Worm (Caenorhabditis elegans): ENCODE data around the gene ZK546.19.
A peak's percentile ranks its signal among the peaks of the same experiment; 100 is the strongest.
"Not testable (repeated sequence)": the region's sequence is repeated elsewhere in the genome, so short reads cannot be mapped to it uniquely, and the experiment has no call there.

The ZK546.19 gene

ce11 chrII:4941541-4942206, at the start of gene ZK546.19:
TSS of gene ZK546.19 (plus strand) at chrII:4941726.
- TF ChIP-seq mab-9 (GFP tag; IDR thresholded peaks at IDR 0.05): no peak
- TF ChIP-seq nhr-19 (GFP tag; conservative IDR thresholded peaks at IDR 0.05): no peak
- TF ChIP-seq egl-13 (tag; optimal IDR thresholded peaks at IDR 0.05): no peak
- no peak for TF ChIP-seq fkh-10 (GFP tag; optimal IDR thresholded peaks at IDR 0.05)
- no peak for TF ChIP-seq mef-2 (tag; optimal IDR thresholded peaks at IDR 0.05)
- no peak for TF ChIP-seq dsc-1 (tag; optimal IDR thresholded peaks at IDR 0.05)
- TF ChIP-seq lin-14 (GFP tag; optimal IDR thresholded peaks at IDR 0.05): peak; percentile 69
- no peak for TF ChIP-seq alr-1 (tag; optimal IDR thresholded peaks at IDR 0.05; ENCODE audit: borderline replicate concordance)
- TF ChIP-seq elt-2 (tag; optimal IDR thresholded peaks at IDR 0.05): peak; percentile 39
- TF ChIP-seq pax-3 (tag; optimal IDR thresholded peaks at IDR 0.05): no peak
- TF ChIP-seq nhr-71 (tag; optimal IDR thresholded peaks at IDR 0.05): peak; percentile 39
- no peak for TF ChIP-seq nhr-11 (tag; optimal IDR thresholded peaks at IDR 0.05)
- TF ChIP-seq C16A3.4 (tag; optimal IDR thresholded peaks at IDR 0.05): peak; percentile 31
- TF ChIP-seq nhr-85 (tag): peak; percentile 60
- peak; percentile 49 for TF ChIP-seq blmp-1 (tag; optimal IDR thresholded peaks at IDR 0.05)
- peak in 1 of 2 experiments; percentile 15 for TF ChIP-seq lsy-2 (tag; optimal IDR thresholded peaks at IDR 0.05)

DNA sequence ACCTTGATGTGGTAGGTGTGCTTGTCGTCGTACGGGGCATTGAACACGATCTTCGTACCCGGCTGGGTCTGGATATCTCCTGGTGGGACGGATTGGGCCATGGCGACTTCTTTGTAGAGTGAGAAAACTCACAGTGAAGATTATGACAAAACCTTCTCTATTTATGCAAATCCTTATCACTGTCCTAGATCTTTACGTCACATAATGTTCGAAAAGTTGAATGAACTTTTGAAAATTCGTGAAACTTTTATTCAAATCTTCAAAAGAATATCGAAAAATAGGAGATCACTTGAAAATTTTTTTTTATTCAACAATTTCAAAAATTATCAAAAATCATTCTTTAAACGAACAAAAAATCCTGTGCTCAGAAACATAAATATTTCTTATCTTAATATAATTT, 48.9 kb upstream of the ZK546.19 start, which contains the start of gene msp-33:
Gene msp-33 (minus strand): TSS at position 101 of the 400 bp plus-strand sequence.
- TF ChIP-seq sptf-1 (tag; optimal IDR thresholded peaks at IDR 0.05) (no peak), mef-2 (tag; optimal IDR thresholded peaks at IDR 0.05) (no peak), nhr-84 (tag; optimal IDR thresholded peaks at IDR 0.05) (no peak), mdl-1 (tag; optimal IDR thresholded peaks at IDR 0.05) (no peak), fkh-8 (tag; optimal IDR thresholded peaks at IDR 0.05) (no peak), swsn-7 (tag; optimal IDR thresholded peaks at IDR 0.05) (no peak), nhr-76 (tag; optimal IDR thresholded peaks at IDR 0.05) (no peak), pag-3 (tag; optimal IDR thresholded peaks at IDR 0.05; ENCODE audit: borderline replicate concordance, insufficient read depth) (no peak), nhr-19 (GFP tag; conservative IDR thresholded peaks at IDR 0.05) (no peak), tbx-2 (tag; optimal IDR thresholded peaks at IDR 0.05) (no peak), fos-1 (tag; optimal IDR thresholded peaks at IDR 0.05) (no peak), ceh-88 (GFP tag; IDR thresholded peaks at IDR 0.05) (no peak), hlh-17 (GFP tag; optimal IDR thresholded peaks at IDR 0.05; ENCODE audit: borderline replicate concordance) (no peak)

DNA sequence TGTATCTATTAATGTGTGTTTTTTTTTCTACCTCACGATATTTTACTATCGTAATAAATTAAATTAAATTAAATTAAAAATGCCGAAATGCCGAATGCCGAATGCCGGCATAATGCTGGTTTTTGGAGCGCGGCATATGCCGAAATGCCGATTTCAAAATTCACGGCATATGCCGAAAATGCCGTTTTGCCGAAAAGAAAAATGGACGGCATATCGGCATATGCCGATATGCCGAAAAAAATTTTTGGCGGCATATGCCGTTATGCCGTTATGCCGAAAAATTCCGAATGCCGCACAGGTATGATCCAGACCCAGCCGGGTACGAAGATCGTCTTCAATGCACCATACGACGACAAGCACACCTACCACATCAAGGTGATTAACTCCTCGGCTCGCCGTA, 43.0 kb upstream of the ZK546.19 start, which contains the start of gene msp-32:
Gene msp-32 (plus strand): TSS at position 301 of the 400 bp plus-strand sequence.
- not testable (repeated sequence) for TF ChIP-seq C34B4.2 (tag; optimal IDR thresholded peaks at IDR 0.05); nhr-19 (GFP tag; conservative IDR thresholded peaks at IDR 0.05); F16B12.6 (tag; optimal IDR thresholded peaks at IDR 0.05)

DNA sequence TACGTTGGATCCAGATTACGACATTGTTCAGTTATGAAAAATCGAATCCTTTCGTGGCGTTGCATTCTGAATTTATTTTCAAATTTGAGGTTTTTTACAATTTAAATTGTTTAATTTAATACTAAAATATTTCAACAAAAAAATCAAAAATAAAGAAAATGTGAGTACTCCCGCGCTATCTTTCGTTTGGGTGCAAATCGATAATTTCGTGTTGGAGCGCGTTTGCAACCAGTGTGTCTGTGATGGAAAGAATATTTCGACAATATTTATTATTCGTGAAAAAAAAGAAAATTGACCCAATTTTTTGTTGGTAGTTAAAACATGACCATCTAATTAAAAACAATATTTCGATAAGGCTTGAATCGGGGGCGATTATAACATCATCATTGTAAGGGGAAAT, 39.5 kb upstream of the ZK546.19 start, which contains the start of gene R05F9.9:
Gene R05F9.9 (minus strand): TSS at position 66 of the 400 bp plus-strand sequence.
- peak; percentile 37 for TF ChIP-seq blmp-1 (tag; optimal IDR thresholded peaks at IDR 0.05)
- TF ChIP-seq egl-27 (tag; optimal IDR thresholded peaks at IDR 0.05): no peak
- TF ChIP-seq elt-2 (tag; optimal IDR thresholded peaks at IDR 0.05): peak; percentile 71
- peak; percentile 62 for TF ChIP-seq mep-1 (tag; optimal IDR thresholded peaks at IDR 0.05)
- TF ChIP-seq nhr-28 (tag; optimal IDR thresholded peaks at IDR 0.05): no peak
- no peak for TF ChIP-seq aha-1 (tag; optimal IDR thresholded peaks at IDR 0.05)
- no peak for TF ChIP-seq pqm-1 (tag; optimal IDR thresholded peaks at IDR 0.05)
- TF ChIP-seq nhr-20 (tag; optimal IDR thresholded peaks at IDR 0.05): peak; percentile 1
- peak; percentile 39 to 49 for TF ChIP-seq efl-1 (optimal IDR thresholded peaks at IDR 0.05)
- TF ChIP-seq efl-1 (GFP tag; optimal IDR thresholded peaks at IDR 0.05 in 1 of 2): peak; percentile 66 to 93
- no peak for TF ChIP-seq hpl-2 (GFP tag; optimal IDR thresholded peaks at IDR 0.05)
- peak; percentile 63 for TF ChIP-seq nhr-85 (tag)
- TF ChIP-seq tbx-2 (tag; optimal IDR thresholded peaks at IDR 0.05): peak; percentile 3
- peak; percentile 52 for TF ChIP-seq nhr-71 (tag; optimal IDR thresholded peaks at IDR 0.05)
- TF ChIP-seq C16A3.4 (tag; optimal IDR thresholded peaks at IDR 0.05): no peak
- TF ChIP-seq nhr-84 (tag; optimal IDR thresholded peaks at IDR 0.05): no peak
- no peak for TF ChIP-seq lin-13 (GFP tag; optimal IDR thresholded peaks at IDR 0.05)
- TF ChIP-seq aly-2 (tag; optimal IDR thresholded peaks at IDR 0.05): peak; percentile 24
- TF ChIP-seq fkh-4 (tag; optimal IDR thresholded peaks at IDR 0.05; ENCODE audit: borderline replicate concordance): no peak
- peak; percentile 4 for TF ChIP-seq nhr-90 (tag; optimal IDR thresholded peaks at IDR 0.05; ENCODE audit: poor library complexity)
- peak; percentile 33 to 67 for TF ChIP-seq lin-35 (GFP tag; optimal IDR thresholded peaks at IDR 0.05)
- no peak for TF ChIP-seq ztf-11 (tag; optimal IDR thresholded peaks at IDR 0.05)
- no peak for TF ChIP-seq sup-37 (GFP tag; optimal IDR thresholded peaks at IDR 0.05)
- peak; percentile 7 for TF ChIP-seq xbp-1 (tag; optimal IDR thresholded peaks at IDR 0.05)

Data from whole organism, L1 larva.